Worm (Caenorhabditis elegans): ENCODE measurements around the gene F38B2.3.
A peak's percentile ranks its signal among the peaks of the same experiment; 100 is the strongest.

Gene F38B2.3

DNA sequence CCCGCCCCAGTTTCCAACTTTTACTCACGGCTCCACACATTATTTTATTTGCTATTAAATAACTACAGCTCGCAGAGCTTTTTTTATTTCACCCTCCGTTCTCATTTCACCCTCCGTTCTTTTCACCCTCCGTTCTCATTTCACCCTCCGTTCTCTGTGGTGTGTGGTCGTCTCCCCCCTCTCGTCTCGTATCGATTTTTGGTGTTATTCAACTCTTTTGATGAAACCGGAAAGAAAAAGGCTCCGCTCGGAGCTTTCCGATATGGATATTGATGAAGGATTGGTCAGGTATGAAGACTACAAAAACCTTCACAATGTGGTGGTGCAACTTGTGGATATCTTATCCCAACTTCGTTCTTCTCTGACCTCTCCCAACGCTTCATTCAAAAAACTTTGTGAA is 4.4 kb upstream of the F38B2.3 start:
- peak; percentile 72 for TF ChIP-seq ceh-48 (tag; optimal IDR thresholded peaks at IDR 0.05)
- no peak for TF ChIP-seq elt-2 (tag; optimal IDR thresholded peaks at IDR 0.05)
- TF ChIP-seq gmeb-2 (tag; optimal IDR thresholded peaks at IDR 0.05), result no peak
- no peak for TF ChIP-seq lim-6 (tag; optimal IDR thresholded peaks at IDR 0.05)

DNA sequence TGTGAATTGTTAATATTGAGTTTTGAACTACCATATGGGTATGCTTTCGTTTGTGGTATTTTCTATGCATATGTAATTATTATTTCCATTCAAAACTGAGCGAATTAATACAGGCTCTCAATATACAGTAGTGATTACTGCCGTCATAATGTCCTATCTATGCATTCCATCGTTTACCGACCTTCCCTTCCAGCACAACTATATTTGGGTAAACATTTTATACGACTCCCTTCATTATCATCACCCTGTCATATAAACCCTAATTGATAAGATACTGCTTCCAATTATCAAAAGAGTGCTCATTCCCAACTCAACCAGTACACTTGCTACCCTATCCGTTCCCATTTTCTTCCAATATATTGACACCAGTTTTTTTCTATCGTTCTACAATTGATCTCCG is 3.8 kb upstream of the F38B2.3 start:
- TF ChIP-seq sdc-2 (tag; optimal IDR thresholded peaks at IDR 0.05) (no peak), elt-2 (tag; optimal IDR thresholded peaks at IDR 0.05) (peak; percentile 77)

DNA sequence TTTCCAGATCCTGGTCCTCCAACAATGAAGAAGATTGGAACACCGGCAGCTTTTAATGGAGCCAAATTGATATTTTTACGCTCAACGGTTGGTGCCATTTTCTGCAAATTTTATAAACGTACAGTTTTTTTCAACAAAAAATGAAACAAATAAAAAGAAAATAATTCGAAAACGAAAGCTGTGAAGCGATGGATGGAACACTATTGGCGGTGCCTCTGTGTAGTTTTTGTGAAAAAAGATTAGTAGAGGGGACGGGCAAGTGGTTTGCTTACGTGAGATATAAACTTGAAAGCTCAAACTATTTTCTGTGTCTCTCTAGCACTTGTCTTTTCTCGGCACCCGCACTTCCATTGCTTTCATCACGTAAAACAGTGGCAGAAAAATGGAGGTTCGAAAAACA is 1.5 kb upstream of the F38B2.3 start, which contains the start of gene F38B2.4:
Gene F38B2.4 (minus strand): TSS at position 101 of the 400 bp plus-strand sequence.
- TF ChIP-seq ets-4 (tag; optimal IDR thresholded peaks at IDR 0.05) (no peak), tbx-2 (tag; optimal IDR thresholded peaks at IDR 0.05) (no peak), fax-1 (tag; optimal IDR thresholded peaks at IDR 0.05) (no peak)

DNA sequence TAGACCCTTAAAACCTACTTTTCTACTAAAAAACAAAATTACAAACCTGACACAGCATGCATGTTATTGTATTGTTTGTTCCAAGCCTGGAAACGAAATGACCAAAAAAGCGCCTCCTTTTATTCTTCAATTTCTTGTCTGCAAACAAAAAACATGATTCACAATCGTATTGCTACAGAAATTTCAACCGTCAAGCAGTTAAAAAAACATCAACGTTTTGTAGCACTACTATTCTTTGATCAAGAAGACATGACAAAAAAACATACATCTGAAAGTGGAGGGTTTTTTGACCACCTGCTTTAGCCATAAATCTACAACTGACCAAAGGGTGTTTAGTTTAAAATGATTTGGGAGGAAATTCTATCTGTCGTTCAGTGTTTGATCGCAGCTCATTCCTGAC is 5.0 kb downstream of the F38B2.3 start, which contains the start of gene F38B2.6:
Gene F38B2.6 (minus strand): TSS at position 101 of the 400 bp plus-strand sequence.
- TF ChIP-seq sdc-2 (tag; optimal IDR thresholded peaks at IDR 0.05) (no peak), che-1 (tag; optimal IDR thresholded peaks at IDR 0.05) (no peak), odd-2 (tag; optimal IDR thresholded peaks at IDR 0.05) (no peak), lim-6 (tag; optimal IDR thresholded peaks at IDR 0.05) (no peak), pros-1 (tag; optimal IDR thresholded peaks at IDR 0.05) (no peak), ref-2 (tag; optimal IDR thresholded peaks at IDR 0.05) (no peak), lin-11 (tag; optimal IDR thresholded peaks at IDR 0.05) (no peak), fkh-10 (GFP tag; optimal IDR thresholded peaks at IDR 0.05) (no peak), dmd-4 (tag; optimal IDR thresholded peaks at IDR 0.05; ENCODE audit: borderline replicate concordance) (no peak), nhr-11 (tag; optimal IDR thresholded peaks at IDR 0.05) (no peak), nhr-232 (tag; optimal IDR thresholded peaks at IDR 0.05) (no peak), ceh-18 (tag; optimal IDR thresholded peaks at IDR 0.05) (no peak), dve-1 (tag; optimal IDR thresholded peaks at IDR 0.05) (no peak), C38D4.7 (GFP tag; optimal IDR thresholded peaks at IDR 0.05) (no peak), hlh-8 (tag; optimal IDR thresholded peaks at IDR 0.05) (no peak), K02D7.2 (tag; optimal IDR thresholded peaks at IDR 0.05) (no peak), pat-9 (tag; optimal IDR thresholded peaks at IDR 0.05) (no peak), syd-9 (tag; optimal IDR thresholded peaks at IDR 0.05) (no peak)

DNA sequence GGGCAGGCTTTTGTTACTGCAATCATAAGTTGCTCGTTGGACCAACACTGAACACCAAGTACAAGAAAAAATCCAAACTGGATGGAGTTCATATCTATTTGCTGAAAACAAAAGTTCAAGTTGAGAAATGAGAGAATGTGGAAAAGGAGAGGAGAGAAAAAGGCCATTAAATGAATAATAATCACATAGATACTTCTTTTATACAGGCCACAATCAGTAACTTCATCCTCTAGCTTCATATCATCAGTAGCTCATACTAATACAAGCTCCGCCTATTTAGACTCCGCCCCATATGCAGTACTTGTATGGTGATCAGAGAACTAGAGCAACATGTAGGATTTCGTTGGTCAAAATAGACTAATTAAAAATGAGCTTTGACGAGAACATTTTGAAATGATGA is 6.9 kb downstream of the F38B2.3 start, which contains the start of gene F38B2.2:
Gene F38B2.2 (minus strand): TSS at position 101 of the 400 bp plus-strand sequence.
- TF ChIP-seq che-1 (tag; optimal IDR thresholded peaks at IDR 0.05) (no peak), lim-6 (tag; optimal IDR thresholded peaks at IDR 0.05) (no peak), fkh-6 (tag; optimal IDR thresholded peaks at IDR 0.05) (no peak), nhr-11 (tag; optimal IDR thresholded peaks at IDR 0.05) (no peak), elt-4 (tag; optimal IDR thresholded peaks at IDR 0.05) (no peak), K02D7.2 (tag; optimal IDR thresholded peaks at IDR 0.05) (no peak), ttx-3 (tag; optimal IDR thresholded peaks at IDR 0.05) (no peak), zip-5 (tag; optimal IDR thresholded peaks at IDR 0.05) (no peak), fkh-10 (GFP tag; optimal IDR thresholded peaks at IDR 0.05) (no peak), ref-2 (tag; optimal IDR thresholded peaks at IDR 0.05) (no peak), lin-11 (tag; optimal IDR thresholded peaks at IDR 0.05) (no peak), ceh-18 (tag; optimal IDR thresholded peaks at IDR 0.05) (no peak), unc-86 (tag; optimal IDR thresholded peaks at IDR 0.05) (no peak), sox-4 (tag; optimal IDR thresholded peaks at IDR 0.05) (no peak)

DNA sequence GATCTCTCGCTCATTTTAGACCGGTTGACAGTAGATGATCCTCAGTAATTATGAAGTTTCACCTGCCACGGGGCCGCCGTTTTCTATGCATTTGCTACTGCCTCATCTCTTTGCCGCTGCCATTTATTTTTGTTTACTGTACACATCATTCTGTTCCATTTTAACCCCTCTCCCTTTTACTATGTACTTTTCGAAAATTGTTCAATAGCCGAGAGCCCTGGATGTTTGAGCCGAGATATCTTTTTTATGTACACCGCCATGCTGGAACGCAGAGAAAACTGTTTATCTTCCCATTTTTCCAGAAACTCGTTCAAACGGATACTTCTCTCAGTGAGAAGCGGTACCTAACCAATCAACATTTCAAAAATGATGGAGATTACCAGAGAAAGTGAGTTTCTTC is 15.3 kb downstream of the F38B2.3 start, which contains the start of gene ifa-1:
Gene ifa-1 (plus strand): TSS at position 301 of the 400 bp plus-strand sequence.
- TF ChIP-seq C08G9.2 (tag; optimal IDR thresholded peaks at IDR 0.05) (no peak), hlh-6 (tag; optimal IDR thresholded peaks at IDR 0.05) (no peak), pha-4 (tag; optimal IDR thresholded peaks at IDR 0.05) (no peak), gmeb-2 (tag; optimal IDR thresholded peaks at IDR 0.05) (no peak), madf-2 (tag; optimal IDR thresholded peaks at IDR 0.05) (no peak), ahr-1 (tag; optimal IDR thresholded peaks at IDR 0.05) (no peak), nfya-1 (tag; optimal IDR thresholded peaks at IDR 0.05) (no peak), fkh-6 (tag; optimal IDR thresholded peaks at IDR 0.05) (no peak), F13H6.1 (tag; optimal IDR thresholded peaks at IDR 0.05) (no peak), unc-86 (tag; optimal IDR thresholded peaks at IDR 0.05) (no peak), ceh-45 (GFP tag; IDR thresholded peaks at IDR 0.05) (no peak), ceh-22 (tag; optimal IDR thresholded peaks at IDR 0.05) (no peak), K09A11.1 (tag; optimal IDR thresholded peaks at IDR 0.05; ENCODE audit: insufficient read depth) (no peak), mec-3 (tag; optimal IDR thresholded peaks at IDR 0.05; ENCODE audit: borderline replicate concordance) (no peak), ceh-2 (tag; optimal IDR thresholded peaks at IDR 0.05) (no peak), ceh-18 (tag; optimal IDR thresholded peaks at IDR 0.05) (no peak), pat-9 (tag; optimal IDR thresholded peaks at IDR 0.05) (no peak)

Data from whole organism, late embryonic.